Worm (Caenorhabditis elegans): ENCODE data around the gene ech-8.

The ech-8 gene

DNA sequence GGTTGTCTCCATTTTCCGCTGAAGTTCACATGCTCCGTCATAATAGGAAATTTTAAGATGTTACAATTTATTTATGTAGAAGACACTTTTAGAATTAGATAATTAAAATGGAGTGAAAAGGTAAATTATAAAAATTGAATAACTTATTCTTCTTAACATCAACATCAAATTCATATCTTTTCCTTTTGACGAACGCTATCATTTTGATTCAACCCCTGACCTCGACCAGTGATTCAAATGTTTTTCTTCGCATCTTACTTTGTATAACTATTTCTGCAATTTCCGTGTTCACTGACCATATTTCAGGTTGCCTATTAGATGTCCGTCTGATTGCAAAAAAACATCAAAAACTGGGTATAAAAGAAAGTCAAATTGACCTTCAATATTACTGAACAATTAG is 38.0 kb upstream of the ech-8 start, which contains the start of gene Y43C5A.7:
Y43C5A.7 (plus strand) TSS at position 301 of the 400 bp plus-strand sequence.
- TF ChIP-seq skn-1 (tag; optimal IDR thresholded peaks at IDR 0.05), result no peak
- no peak for TF ChIP-seq dsc-1 (tag; optimal IDR thresholded peaks at IDR 0.05)
- TF ChIP-seq fkh-8 (tag; optimal IDR thresholded peaks at IDR 0.05), result no peak
- no peak for TF ChIP-seq ceh-8 (GFP tag; optimal IDR thresholded peaks at IDR 0.05)
- no peak for TF ChIP-seq unc-98 (GFP tag; IDR thresholded peaks at IDR 0.05)
- no peak for TF ChIP-seq nhr-237 (tag; optimal IDR thresholded peaks at IDR 0.05)
- TF ChIP-seq snu-23 (GFP tag; optimal IDR thresholded peaks at IDR 0.05), result no peak
- no peak for TF ChIP-seq grh-1 (GFP tag; IDR thresholded peaks at IDR 0.05)
- no peak for TF ChIP-seq nhr-76 (tag; optimal IDR thresholded peaks at IDR 0.05)
- TF ChIP-seq snpc-4 (tag; optimal IDR thresholded peaks at IDR 0.05), result no peak
- TF ChIP-seq alr-1 (tag; optimal IDR thresholded peaks at IDR 0.05; ENCODE audit: borderline replicate concordance), result no peak
- TF ChIP-seq pqm-1 (tag; optimal IDR thresholded peaks at IDR 0.05), result no peak
- TF ChIP-seq fkh-10 (GFP tag; optimal IDR thresholded peaks at IDR 0.05), result no peak
- TF ChIP-seq pax-3 (tag; optimal IDR thresholded peaks at IDR 0.05), result no peak
- no peak for TF ChIP-seq dpl-1 (GFP tag; optimal IDR thresholded peaks at IDR 0.05)
- no peak for TF ChIP-seq tbx-2 (tag; optimal IDR thresholded peaks at IDR 0.05)
- no peak for TF ChIP-seq isw-1 (GFP tag; IDR thresholded peaks at IDR 0.05)

ce11 chrIV:10275050-10275449 is 36.1 kb upstream of the ech-8 start:
- TF ChIP-seq nhr-71 (tag; optimal IDR thresholded peaks at IDR 0.05) (peak; percentile 37), nhr-85 (tag) (peak; percentile 75), lin-14 (GFP tag; optimal IDR thresholded peaks at IDR 0.05) (no peak), snu-23 (GFP tag; optimal IDR thresholded peaks at IDR 0.05) (no peak)

ce11 chrIV:10273781-10274313 is 34.9 kb upstream of the ech-8 start, which contains the start of gene Y43C5A.3:
Gene Y43C5A.3, plus strand, starts transcription at chrIV:10274036.
- no peak for TF ChIP-seq pax-3 (tag; optimal IDR thresholded peaks at IDR 0.05)
- no peak for TF ChIP-seq fos-1 (tag; optimal IDR thresholded peaks at IDR 0.05)
- TF ChIP-seq nhr-11 (tag; optimal IDR thresholded peaks at IDR 0.05), result no peak
- no peak for TF ChIP-seq vab-15 (tag; optimal IDR thresholded peaks at IDR 0.05)
- TF ChIP-seq tbx-2 (tag; optimal IDR thresholded peaks at IDR 0.05), result peak; percentile 11
- TF ChIP-seq lin-35 (GFP tag; optimal IDR thresholded peaks at IDR 0.05), result peak in 1 of 2 experiments; percentile 28
- no peak for TF ChIP-seq ceh-82 (tag; optimal IDR thresholded peaks at IDR 0.05)
- TF ChIP-seq unc-98 (GFP tag; IDR thresholded peaks at IDR 0.05), result no peak
- TF ChIP-seq ztf-11 (tag; optimal IDR thresholded peaks at IDR 0.05), result no peak
- no peak for TF ChIP-seq nhr-76 (tag; optimal IDR thresholded peaks at IDR 0.05)
- TF ChIP-seq snpc-4 (tag; optimal IDR thresholded peaks at IDR 0.05), result no peak
- TF ChIP-seq nhr-85 (tag), result peak; percentile 70
- TF ChIP-seq fkh-10 (GFP tag; optimal IDR thresholded peaks at IDR 0.05), result no peak
- TF ChIP-seq unc-86 (tag; optimal IDR thresholded peaks at IDR 0.05), result no peak
- TF ChIP-seq ets-5 (GFP tag; IDR thresholded peaks at IDR 0.05), result no peak
- no peak for TF ChIP-seq ztf-4 (tag; optimal IDR thresholded peaks at IDR 0.05)
- no peak for TF ChIP-seq efl-3 (GFP tag; optimal IDR thresholded peaks at IDR 0.05)
- no peak for TF ChIP-seq fkh-8 (tag; optimal IDR thresholded peaks at IDR 0.05)
- no peak for TF ChIP-seq C34B4.2 (tag; optimal IDR thresholded peaks at IDR 0.05)
- TF ChIP-seq elt-3 (tag; optimal IDR thresholded peaks at IDR 0.05), result peak in 1 of 6 experiments; percentile 67
- no peak for TF ChIP-seq C04F5.9 (tag; optimal IDR thresholded peaks at IDR 0.05)
- TF ChIP-seq mdl-1 (tag; optimal IDR thresholded peaks at IDR 0.05), result peak in 1 of 2 experiments; percentile 4
- TF ChIP-seq hlh-17 (GFP tag; optimal IDR thresholded peaks at IDR 0.05; ENCODE audit: borderline replicate concordance), result no peak
- TF ChIP-seq blmp-1 (tag; optimal IDR thresholded peaks at IDR 0.05), result peak; percentile 69
- TF ChIP-seq alr-1 (tag; optimal IDR thresholded peaks at IDR 0.05; ENCODE audit: borderline replicate concordance), result no peak
- TF ChIP-seq nhr-90 (tag; optimal IDR thresholded peaks at IDR 0.05; ENCODE audit: poor library complexity), result no peak
- no peak for TF ChIP-seq sup-37 (GFP tag; optimal IDR thresholded peaks at IDR 0.05)
- no peak for TF ChIP-seq nhr-84 (tag; optimal IDR thresholded peaks at IDR 0.05)
- no peak for TF ChIP-seq Y116A8C.19 (tag; optimal IDR thresholded peaks at IDR 0.05; ENCODE audit: borderline replicate concordance)
- no peak for TF ChIP-seq pqm-1 (tag; optimal IDR thresholded peaks at IDR 0.05)
- TF ChIP-seq lin-39 (tag; optimal IDR thresholded peaks at IDR 0.05), result no peak
- no peak for TF ChIP-seq isw-1 (GFP tag; IDR thresholded peaks at IDR 0.05)
- TF ChIP-seq hpl-2 (GFP tag; optimal IDR thresholded peaks at IDR 0.05), result no peak
- no peak for TF ChIP-seq nhr-77 (tag; optimal IDR thresholded peaks at IDR 0.05)
- TF ChIP-seq nhr-47 (tag; optimal IDR thresholded peaks at IDR 0.05), result peak; percentile 18
- TF ChIP-seq lir-3 (tag; optimal IDR thresholded peaks at IDR 0.05; ENCODE audit: poor library complexity), result no peak
- TF ChIP-seq jun-1 (tag; optimal IDR thresholded peaks at IDR 0.05), result no peak
- TF ChIP-seq lin-13 (GFP tag; optimal IDR thresholded peaks at IDR 0.05), result no peak

All from whole organism, L1 larva.